Comparison of ENCODE assay signal across 5 fruit fly cellular contexts in the genomic region with DNA sequence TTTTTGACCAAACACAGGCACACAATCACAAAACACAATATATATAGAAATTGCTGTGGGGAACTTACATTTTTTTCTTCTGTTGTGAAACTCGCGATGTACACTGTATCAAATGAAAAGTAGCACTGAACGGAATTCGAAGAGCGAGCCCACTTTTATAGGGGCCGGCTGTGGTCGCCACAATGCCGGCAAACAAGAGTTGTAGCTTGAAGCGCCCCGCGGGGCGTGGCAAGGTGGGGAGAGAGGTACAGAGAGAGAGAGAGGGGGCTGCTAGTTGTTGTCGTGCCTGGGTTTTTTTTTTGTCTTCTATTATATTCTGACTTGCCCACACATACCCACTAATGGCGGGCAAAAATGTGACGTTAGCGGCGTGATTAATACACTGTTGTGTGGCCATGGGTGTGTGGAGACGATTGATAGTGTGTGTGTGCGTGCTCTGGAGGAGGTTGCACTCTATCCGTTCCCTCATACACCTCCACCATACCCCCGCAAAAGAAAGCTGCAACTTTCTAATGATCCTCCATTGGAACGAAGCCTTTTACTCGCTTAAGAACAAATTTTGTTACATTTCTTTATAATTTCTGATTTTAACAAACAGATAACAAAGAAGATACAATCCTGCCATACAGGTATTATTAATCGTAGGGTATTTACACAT.
TF ChIP-seq lines count a peak whose summit lies in the region.

A gene (minus strand): TSS at position 134 of the 658 bp plus-strand sequence.

TF ChIP-seq in whole organism, adult, 20 proteins besides CTCF, POLR2A, EP300 and RAD21 (continued from another document):
- TF ChIP-seq pad (GFP tag; optimal IDR thresholded peaks at IDR 0.05; lab: Kevin White, UChicago) (peak; percentile 49), bab1 (GFP tag; optimal IDR thresholded peaks at IDR 0.05; lab: Kevin White, UChicago) (peak; percentile 80), cnc (optimal IDR thresholded peaks at IDR 0.05; lab: Kevin White, UChicago) (peak in 1 of 2 experiments; percentile 85), CG12768 (GFP tag; optimal IDR thresholded peaks at IDR 0.05; lab: Kevin White, UChicago) (peak; percentile 92)
TF ChIP-seq in whole organism, adult: peak in this region for 19.

TF ChIP-seq in whole organism, embryonic, 481 proteins besides CTCF, POLR2A, EP300 and RAD21 (continued from another document and continues in another):
- TF ChIP-seq Doc3 (GFP tag; IDR thresholded peaks at IDR 0.05; lab: Robert Waterston, UW; ENCODE audit: partially characterized antibody) (no peak), CG11247 (GFP tag; IDR thresholded peaks at IDR 0.05; lab: Robert Waterston, UW) (peak; percentile 43; the same call in 1 of the 2 replicates), CG43689 (GFP tag; IDR thresholded peaks at IDR 0.05; lab: Robert Waterston, UW) (no peak), CG12942 (GFP tag; optimal IDR thresholded peaks at IDR 0.05; lab: Kevin White, UChicago) (no peak), wor (GFP tag; IDR thresholded peaks at IDR 0.05; lab: Robert Waterston, UW) (no peak), CG8924 (tag; optimal IDR thresholded peaks at IDR 0.05; lab: Kevin White, UChicago) (peak; percentile 46), CG1233 (GFP tag; optimal IDR thresholded peaks at IDR 0.05; lab: Kevin White, UChicago) (peak; percentile 4), sug (tag; optimal IDR thresholded peaks at IDR 0.05; lab: Kevin White, UChicago) (peak; percentile 56), CG18476 (GFP tag; optimal IDR thresholded peaks at IDR 0.05; lab: Kevin White, UChicago) (peak; percentile 7), sd (tag; optimal IDR thresholded peaks at IDR 0.05; lab: Kevin White, UChicago) (peak; percentile 96), CG9727 (GFP tag; optimal IDR thresholded peaks at IDR 0.05; lab: Kevin White, UChicago) (peak; percentile 24), CG4820 (GFP tag; optimal IDR thresholded peaks at IDR 0.05; lab: Kevin White, UChicago) (peak; percentile 3), hth (optimal IDR thresholded peaks at IDR 0.05; lab: Kevin White, UChicago) (no peak), sens-2 (GFP tag; IDR thresholded peaks at IDR 0.05; lab: Robert Waterston, UW) (no peak), Gsc (GFP tag; IDR thresholded peaks at IDR 0.05; lab: Robert Waterston, UW) (no peak), CG17612 (GFP tag; IDR thresholded peaks at IDR 0.05; lab: Robert Waterston, UW) (no peak), Lpt (GFP tag; optimal IDR thresholded peaks at IDR 0.05; lab: Kevin White, UChicago) (no peak), lab (GFP tag; optimal IDR thresholded peaks at IDR 0.05; lab: Kevin White, UChicago) (peak; percentile 43), twi (tag; optimal IDR thresholded peaks at IDR 0.05; lab: Kevin White, UChicago) (no peak), tup (GFP tag; optimal IDR thresholded peaks at IDR 0.05; lab: Kevin White, UChicago) (no peak), CG32767 (GFP tag; IDR thresholded peaks at IDR 0.05; lab: Robert Waterston, UW) (no peak), repo (GFP tag; optimal IDR thresholded peaks at IDR 0.05; lab: Kevin White, UChicago) (peak; percentile 33), Lim3 (GFP tag; IDR thresholded peaks at IDR 0.05; lab: Robert Waterston, UW) (no peak), prd (optimal IDR thresholded peaks at IDR 0.05; lab: Kevin White, UChicago) (no peak), prd (GFP tag; IDR thresholded peaks at IDR 0.05; lab: Robert Waterston, UW) (peak; percentile 35; the same call in 1 of the 3 replicates), row (GFP tag; IDR thresholded peaks at IDR 0.05; lab: Robert Waterston, UW) (peak; percentile 64), CG10543 (GFP tag; optimal IDR thresholded peaks at IDR 0.05; lab: Kevin White, UChicago) (peak; percentile 89), CG9215 (GFP tag; IDR thresholded peaks at IDR 0.05; lab: Robert Waterston, UW) (0 out of 2 replicates have a peak, but pooled peaks have one; percentile 45), CG1792 (GFP tag; optimal IDR thresholded peaks at IDR 0.05; lab: Kevin White, UChicago) (no peak), rib (GFP tag; IDR thresholded peaks at IDR 0.05; lab: Robert Waterston, UW) (peak; percentile 87)

TF ChIP-seq in whole organism, prepupa, 60 proteins besides CTCF, POLR2A, EP300 and RAD21 (continued from another document and continues in another):
- peak; percentile 51 for TF ChIP-seq Ets96B (tag; optimal IDR thresholded peaks at IDR 0.05; lab: Kevin White, UChicago)
- peak; percentile 77 for TF ChIP-seq CG6276 (GFP tag; optimal IDR thresholded peaks at IDR 0.05; lab: Kevin White, UChicago)
- TF ChIP-seq CG8319 (GFP tag; optimal IDR thresholded peaks at IDR 0.05; lab: Kevin White, UChicago): no peak
- no peak for TF ChIP-seq CG11902 (GFP tag; optimal IDR thresholded peaks at IDR 0.05; lab: Kevin White, UChicago)
- TF ChIP-seq CG16779 (tag; optimal IDR thresholded peaks at IDR 0.05; lab: Kevin White, UChicago): peak; percentile 36
- TF ChIP-seq Sox14 (GFP tag; optimal IDR thresholded peaks at IDR 0.05; lab: Kevin White, UChicago): peak; percentile 67
- TF ChIP-seq CG4318 (GFP tag; optimal IDR thresholded peaks at IDR 0.05; lab: Kevin White, UChicago): peak; percentile 76
- TF ChIP-seq Gug (GFP tag; IDR thresholded peaks at IDR 0.05; lab: Robert Waterston, UW): 0 out of 2 replicates have a peak, but pooled peaks have one; percentile 52
- TF ChIP-seq svp (GFP tag; lab: Kevin White, UChicago): peak; percentile 79
- peak; percentile 47 for TF ChIP-seq dac (GFP tag; optimal IDR thresholded peaks at IDR 0.05; lab: Kevin White, UChicago)
- no peak for TF ChIP-seq CG8632 (GFP tag; optimal IDR thresholded peaks at IDR 0.05; lab: Kevin White, UChicago)
- TF ChIP-seq CG7368 (GFP tag; optimal IDR thresholded peaks at IDR 0.05; lab: Kevin White, UChicago): peak; percentile 1
- TF ChIP-seq Ets21C (GFP tag; optimal IDR thresholded peaks at IDR 0.05; lab: Kevin White, UChicago): peak; percentile 39
- peak in 1 of 2 experiments; percentile 81 for TF ChIP-seq salr (GFP tag; optimal IDR thresholded peaks at IDR 0.05; lab: Kevin White, UChicago)
- peak; percentile 35 for TF ChIP-seq Eip75B (GFP tag; optimal IDR thresholded peaks at IDR 0.05; lab: Kevin White, UChicago)
- peak; percentile 48 for TF ChIP-seq topi (GFP tag; optimal IDR thresholded peaks at IDR 0.05; lab: Kevin White, UChicago)
- peak; percentile 2 for TF ChIP-seq Sox102F (GFP tag; optimal IDR thresholded peaks at IDR 0.05; lab: Kevin White, UChicago)
- TF ChIP-seq net (GFP tag; optimal IDR thresholded peaks at IDR 0.05; lab: Kevin White, UChicago): peak; percentile 63
- TF ChIP-seq Hr39 (GFP tag; optimal IDR thresholded peaks at IDR 0.05; lab: Kevin White, UChicago): peak; percentile 61
- peak; percentile 51 for TF ChIP-seq CG6808 (GFP tag; optimal IDR thresholded peaks at IDR 0.05; lab: Kevin White, UChicago)
- TF ChIP-seq CG1621 (tag; optimal IDR thresholded peaks at IDR 0.05; lab: Kevin White, UChicago): no peak
- TF ChIP-seq CG10669 (GFP tag; optimal IDR thresholded peaks at IDR 0.05; lab: Kevin White, UChicago): peak; percentile 40
- TF ChIP-seq CG11294 (GFP tag; IDR thresholded peaks at IDR 0.05; lab: Robert Waterston, UW): peak; percentile 59
- TF ChIP-seq CG15336 (GFP tag; IDR thresholded peaks at IDR 0.05; lab: Robert Waterston, UW): peak; percentile 76
- TF ChIP-seq dsx (GFP tag; optimal IDR thresholded peaks at IDR 0.05; lab: Kevin White, UChicago; ENCODE audit: poor library complexity, severe bottlenecking): peak; percentile 20
- TF ChIP-seq CG32006 (GFP tag; optimal IDR thresholded peaks at IDR 0.05; lab: Kevin White, UChicago): peak; percentile 89
- peak; percentile 3 to 53 for TF ChIP-seq ss (GFP tag; optimal IDR thresholded peaks at IDR 0.05; lab: Kevin White, UChicago)
- TF ChIP-seq CG6854 (GFP tag; optimal IDR thresholded peaks at IDR 0.05; lab: Kevin White, UChicago): no peak
- TF ChIP-seq Met (GFP tag; optimal IDR thresholded peaks at IDR 0.05; lab: Kevin White, UChicago): peak; percentile 50
- no peak for TF ChIP-seq fd85E (GFP tag; optimal IDR thresholded peaks at IDR 0.05; lab: Kevin White, UChicago)

TF ChIP-seq in whole organism, pupa, 21 proteins besides CTCF, POLR2A, EP300 and RAD21 (continued from another document):
- peak; percentile 74 for TF ChIP-seq CG4496 (GFP tag; IDR thresholded peaks at IDR 0.05; lab: Robert Waterston, UW)
- TF ChIP-seq CG34367 (tag; optimal IDR thresholded peaks at IDR 0.05; lab: Kevin White, UChicago): peak; percentile 17

TF ChIP-seq in whole organism, wandering third instar larva, 38 proteins besides CTCF, POLR2A, EP300 and RAD21 (continued from another document):
- TF ChIP-seq Dif (GFP tag; optimal IDR thresholded peaks at IDR 0.05; lab: Kevin White, UChicago; ENCODE audit: partially characterized antibody) (peak; percentile 81), Hr78 (GFP tag; optimal IDR thresholded peaks at IDR 0.05; lab: Kevin White, UChicago) (no peak), pan (optimal IDR thresholded peaks at IDR 0.05; lab: Kevin White, UChicago) (no peak), CG9705 (GFP tag; optimal IDR thresholded peaks at IDR 0.05; lab: Kevin White, UChicago) (no peak), lola (GFP tag; optimal IDR thresholded peaks at IDR 0.05; lab: Kevin White, UChicago) (no peak), Myc (optimal IDR thresholded peaks at IDR 0.05; lab: Kevin White, UChicago) (no peak), HLH106 (tag; optimal IDR thresholded peaks at IDR 0.05; lab: Kevin White, UChicago) (peak; percentile 65), fru (GFP tag; optimal IDR thresholded peaks at IDR 0.05; lab: Kevin White, UChicago) (peak; percentile 81), foxo (GFP tag; optimal IDR thresholded peaks at IDR 0.05; lab: Kevin White, UChicago) (peak in 1 of 2 experiments; percentile 71), Dfd (GFP tag; optimal IDR thresholded peaks at IDR 0.05; lab: Kevin White, UChicago) (no peak), dsf (GFP tag; optimal IDR thresholded peaks at IDR 0.05; lab: Kevin White, UChicago; ENCODE audit: borderline replicate concordance) (no peak), dl (GFP tag; optimal IDR thresholded peaks at IDR 0.05; lab: Kevin White, UChicago; ENCODE audit: insufficient read depth in 1 of 2, partially characterized antibody in 2 of 2) (peak; percentile 3 to 20), woc (GFP tag; optimal IDR thresholded peaks at IDR 0.05; lab: Kevin White, UChicago) (peak; percentile 82), tai (GFP tag; optimal IDR thresholded peaks at IDR 0.05; lab: Kevin White, UChicago) (no peak), h (GFP tag; optimal IDR thresholded peaks at IDR 0.05; lab: Kevin White, UChicago) (peak; percentile 78), sage (GFP tag; optimal IDR thresholded peaks at IDR 0.05; lab: Kevin White, UChicago) (no peak), CG32264 (GFP tag; optimal IDR thresholded peaks at IDR 0.05; lab: Kevin White, UChicago) (no peak), OdsH (GFP tag; optimal IDR thresholded peaks at IDR 0.05; lab: Kevin White, UChicago) (peak; percentile 65)
